Worm (Caenorhabditis elegans): ENCODE measurements around the gene egl-27.

Gene egl-27

DNA sequence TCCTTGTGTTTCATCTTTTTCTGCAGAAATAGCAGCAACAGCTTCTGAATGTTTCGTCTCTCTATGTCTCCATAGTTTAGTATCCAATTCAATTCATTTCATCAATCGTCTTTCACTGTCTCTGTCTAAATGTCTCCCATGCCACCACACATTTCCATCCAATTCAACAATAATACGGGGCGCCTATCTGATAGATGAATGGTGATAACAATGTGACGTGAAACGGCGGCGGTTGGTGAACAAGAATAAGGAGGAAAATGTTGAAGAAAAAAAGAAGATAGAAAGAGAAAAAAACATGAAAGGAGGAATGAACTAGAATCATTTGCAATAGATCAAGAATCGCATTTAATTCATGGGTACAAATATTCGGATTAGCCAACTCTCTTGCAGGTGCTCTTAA is 12.5 kb upstream of the egl-27 start (continued):
- TF ChIP-seq nhr-111 (GFP tag; optimal IDR thresholded peaks at IDR 0.05) = no peak

ce11 chrII:6823233-6823632 is 11.6 kb upstream of the egl-27 start:
- TF ChIP-seq spr-3 (GFP tag; optimal IDR thresholded peaks at IDR 0.05) (no peak), ztf-7 (tag; optimal IDR thresholded peaks at IDR 0.05) (no peak), madf-5 (GFP tag; IDR thresholded peaks at IDR 0.05) (no peak), lim-7 (GFP tag; IDR thresholded peaks at IDR 0.05) (no peak), Y48G9A.11 (GFP tag; IDR thresholded peaks at IDR 0.05) (no peak), Y75B8A.6 (GFP tag; IDR thresholded peaks at IDR 0.05) (no peak), unc-62 (GFP tag; optimal IDR thresholded peaks at IDR 0.05 in 1 of 2) (peak in 1 of 2 experiments; percentile 100), unc-62 (tag; optimal IDR thresholded peaks at IDR 0.05) (peak; percentile 55), ztf-11 (tag; optimal IDR thresholded peaks at IDR 0.05) (no peak), vab-7 (GFP tag; IDR thresholded peaks at IDR 0.05) (peak; percentile 27; the same call in 1 of the 2 replicates), snpc-4 (tag; optimal IDR thresholded peaks at IDR 0.05) (no peak), ceh-20 (GFP tag; IDR thresholded peaks at IDR 0.05) (peak; percentile 88; the same call in 1 of the 2 replicates), nhr-25 (tag; optimal IDR thresholded peaks at IDR 0.05; ENCODE audit: borderline replicate concordance, insufficient read depth) (no peak), ceh-28 (tag; optimal IDR thresholded peaks at IDR 0.05) (no peak), rbr-2 (tag; optimal IDR thresholded peaks at IDR 0.05) (peak; percentile 10), madf-9 (GFP tag; conservative IDR thresholded peaks at IDR 0.05) (no peak), spr-1 (tag; optimal IDR thresholded peaks at IDR 0.05) (no peak), mdt-29 (GFP tag; IDR thresholded peaks at IDR 0.05) (no peak), nhr-76 (tag; optimal IDR thresholded peaks at IDR 0.05) (no peak), daf-19 (GFP tag; conservative IDR thresholded peaks at IDR 0.05) (no peak), F37D6.2 (tag; optimal IDR thresholded peaks at IDR 0.05) (no peak), nhr-11 (tag; optimal IDR thresholded peaks at IDR 0.05) (peak; percentile 21), cey-2 (tag; optimal IDR thresholded peaks at IDR 0.05; ENCODE audit: borderline replicate concordance, insufficient read depth) (no peak), zip-11 (GFP tag; IDR thresholded peaks at IDR 0.05) (no peak), tra-1 (GFP tag; IDR thresholded peaks at IDR 0.05) (peak; percentile 78), nhr-28 (tag; optimal IDR thresholded peaks at IDR 0.05) (peak; percentile 27), fos-1 (tag; optimal IDR thresholded peaks at IDR 0.05) (no peak), R02D3.7 (tag; optimal IDR thresholded peaks at IDR 0.05) (no peak), D1046.2 (GFP tag; IDR thresholded peaks at IDR 0.05) (no peak), nhr-42 (GFP tag; IDR thresholded peaks at IDR 0.05) (no peak), mes-2 (tag; optimal IDR thresholded peaks at IDR 0.05; ENCODE audit: poor library complexity, severe bottlenecking) (peak; percentile 2), nhr-237 (tag; optimal IDR thresholded peaks at IDR 0.05) (no peak), F44E2.7 (GFP tag; IDR thresholded peaks at IDR 0.05) (no peak), dmd-6 (GFP tag; IDR thresholded peaks at IDR 0.05) (peak; percentile 56), nhr-77 (tag; optimal IDR thresholded peaks at IDR 0.05) (no peak), ZK337.2 (GFP tag; IDR thresholded peaks at IDR 0.05) (no peak), hmg-1.1 (GFP tag; IDR thresholded peaks at IDR 0.05) (peak; percentile 32; the same call in 1 of the 2 replicates), mxl-2 (GFP tag; conservative IDR thresholded peaks at IDR 0.05) (no peak), dve-1 (tag; optimal IDR thresholded peaks at IDR 0.05; ENCODE audit: insufficient read depth) (no peak), Y105C5A.15 (GFP tag; IDR thresholded peaks at IDR 0.05) (no peak), T20F7.1 (GFP tag; optimal IDR thresholded peaks at IDR 0.05) (no peak), ama-1 (optimal IDR thresholded peaks at IDR 0.05) (no peak), arid-1 (GFP tag; conservative IDR thresholded peaks at IDR 0.05) (no peak), ceh-44 (GFP tag; IDR thresholded peaks at IDR 0.05) (no peak), aha-1 (tag) (no peak), nhr-102 (tag; optimal IDR thresholded peaks at IDR 0.05) (no peak), dpl-1 (GFP tag; optimal IDR thresholded peaks at IDR 0.05) (no peak), sdz-12 (GFP tag; optimal IDR thresholded peaks at IDR 0.05) (no peak), hif-1 (tag; optimal IDR thresholded peaks at IDR 0.05) (no peak)

All from whole organism, L4 larva.